Worm (Caenorhabditis elegans): ENCODE results near the gene idpp-5.
A peak's percentile ranks its signal among the peaks of the same experiment; 100 is the strongest.

Gene idpp-5

ce11 chrX:3792715-3793114, at the start of gene idpp-5:
Gene idpp-5, minus strand, starts transcription at chrX:3792815.
- TF ChIP-seq skn-1 (tag; optimal IDR thresholded peaks at IDR 0.05) = no peak
- no peak for TF ChIP-seq ZK546.5 (tag; optimal IDR thresholded peaks at IDR 0.05)
- no peak for TF ChIP-seq aly-2 (tag; optimal IDR thresholded peaks at IDR 0.05)
- no peak for TF ChIP-seq R02D3.7 (tag; optimal IDR thresholded peaks at IDR 0.05)
- TF ChIP-seq snpc-4 (tag; optimal IDR thresholded peaks at IDR 0.05) = no peak

ce11 chrX:3839172-3839571, 46.6 kb upstream of the idpp-5 start:
- TF ChIP-seq eor-1 (tag; optimal IDR thresholded peaks at IDR 0.05) (no peak), nhr-11 (tag; optimal IDR thresholded peaks at IDR 0.05) (peak; percentile 37), nfya-1 (tag; optimal IDR thresholded peaks at IDR 0.05; ENCODE audit: insufficient read depth) (peak; percentile 49), lin-39 (tag; optimal IDR thresholded peaks at IDR 0.05) (peak; percentile 58), egl-5 (tag; optimal IDR thresholded peaks at IDR 0.05) (peak; percentile 83), nhr-43 (tag; optimal IDR thresholded peaks at IDR 0.05; ENCODE audit: poor library complexity, severe bottlenecking) (peak; percentile 51), unc-62 (GFP tag; optimal IDR thresholded peaks at IDR 0.05) (peak; percentile 1), nhr-76 (tag; optimal IDR thresholded peaks at IDR 0.05) (no peak)

ce11 chrX:3838670-3839069, 46.1 kb upstream of the idpp-5 start:
- no peak for TF ChIP-seq nhr-237 (tag; optimal IDR thresholded peaks at IDR 0.05)
- TF ChIP-seq egl-27 (tag; optimal IDR thresholded peaks at IDR 0.05) = no peak
- TF ChIP-seq mdl-1 (tag; optimal IDR thresholded peaks at IDR 0.05) = no peak
- TF ChIP-seq ZK546.5 (tag; optimal IDR thresholded peaks at IDR 0.05) = no peak
- peak; percentile 63 for TF ChIP-seq nhr-25 (tag; optimal IDR thresholded peaks at IDR 0.05)
- TF ChIP-seq ama-1 (optimal IDR thresholded peaks at IDR 0.05) = peak; percentile 41
- no peak for TF ChIP-seq egl-5 (tag; optimal IDR thresholded peaks at IDR 0.05)
- TF ChIP-seq skn-1 (tag; optimal IDR thresholded peaks at IDR 0.05) = no peak

- TF ChIP-seq elt-1 (tag; optimal IDR thresholded peaks at IDR 0.05) (peak; percentile 64), ceh-28 (tag; optimal IDR thresholded peaks at IDR 0.05) (peak; percentile 20), egl-5 (tag; optimal IDR thresholded peaks at IDR 0.05) (no peak), pha-4 (tag; optimal IDR thresholded peaks at IDR 0.05) (no peak), sea-2 (GFP tag; optimal IDR thresholded peaks at IDR 0.05) (no peak), unc-62 (GFP tag; optimal IDR thresholded peaks at IDR 0.05) (no peak), nhr-43 (tag; optimal IDR thresholded peaks at IDR 0.05; ENCODE audit: poor library complexity, severe bottlenecking) (peak; percentile 69), nhr-25 (tag; optimal IDR thresholded peaks at IDR 0.05) (peak; percentile 97), ceh-82 (tag; optimal IDR thresholded peaks at IDR 0.05) (no peak), ama-1 (optimal IDR thresholded peaks at IDR 0.05) (peak; percentile 15), daf-12 (tag; optimal IDR thresholded peaks at IDR 0.05) (no peak), tbx-2 (tag; optimal IDR thresholded peaks at IDR 0.05) (peak; percentile 2), elt-3 (tag; optimal IDR thresholded peaks at IDR 0.05) (peak in 1 of 3 experiments; percentile 44), jun-1 (tag; optimal IDR thresholded peaks at IDR 0.05) (no peak), eor-1 (tag; optimal IDR thresholded peaks at IDR 0.05) (no peak), nhr-67 (tag; optimal IDR thresholded peaks at IDR 0.05) (no peak), lin-15B (tag; optimal IDR thresholded peaks at IDR 0.05) (no peak), nhr-23 (tag; optimal IDR thresholded peaks at IDR 0.05) (peak; percentile 54)
Observed at ce11 chrX:3837752-3838159, 45.1 kb upstream of the idpp-5 start.

- TF ChIP-seq pha-4 (tag; optimal IDR thresholded peaks at IDR 0.05) (peak; percentile 1), ceh-9 (tag; optimal IDR thresholded peaks at IDR 0.05) (no peak), nhr-25 (tag; optimal IDR thresholded peaks at IDR 0.05) (peak; percentile 90)
Observed at ce11 chrX:3835632-3836031, 43.0 kb upstream of the idpp-5 start.

ce11 chrX:3833964-3834840, 41.6 kb upstream of the idpp-5 start:
- TF ChIP-seq eor-1 (tag; optimal IDR thresholded peaks at IDR 0.05) = no peak
- TF ChIP-seq pha-4 (tag; optimal IDR thresholded peaks at IDR 0.05) = peak; percentile 84
- TF ChIP-seq elt-2 (tag; optimal IDR thresholded peaks at IDR 0.05) = no peak
- no peak for TF ChIP-seq ama-1 (optimal IDR thresholded peaks at IDR 0.05)
- TF ChIP-seq nhr-11 (tag; optimal IDR thresholded peaks at IDR 0.05) = no peak
- no peak for TF ChIP-seq nfya-1 (tag; optimal IDR thresholded peaks at IDR 0.05; ENCODE audit: insufficient read depth)
- TF ChIP-seq ceh-28 (tag; optimal IDR thresholded peaks at IDR 0.05) = no peak
